Worm (Caenorhabditis elegans) whole organism, L4 larva: Measurements from ENCODE around the gene F49C12.2.

Source experiments
- D1046.2 ChIP-seq: fragments of 200-800 bp; sonication (Bioruptor generic); IDR thresholded peaks from 2 replicates; pipeline ENCODE4 v1.3.6; 2022; ENCODE audit warnings: missing genetic modification characterization, missing compliant biosample characterization
- F10B5.3 ChIP-seq: sonication (generic microtip); optimal IDR thresholded peaks from 2 replicates; lab custom pipeline; 2016; ENCODE audit warnings: mild to moderate bottlenecking, missing genetic modification characterization, missing compliant biosample characterization
- F26F4.8 ChIP-seq: fragments of 200-800 bp; sonication (Bioruptor generic); conservative IDR thresholded peaks from 2 replicates; pipeline ENCODE4 v1.3.6; 2022; ENCODE audit warnings: missing genetic modification characterization, missing compliant biosample characterization
- F37D6.2 ChIP-seq: sonication (generic microtip); optimal IDR thresholded peaks from 2 replicates; lab custom pipeline; 2016; ENCODE audit warnings: mild to moderate bottlenecking, missing genetic modification characterization, missing compliant biosample characterization
- F44E2.7 ChIP-seq: fragments of 200-800 bp; sonication (Bioruptor generic); IDR thresholded peaks from 2 replicates; pipeline ENCODE4 v2.1.2; 2022; ENCODE audit warnings: missing genetic modification characterization, missing compliant biosample characterization
- F49E8.2 ChIP-seq: sonication (generic microtip); optimal IDR thresholded peaks from 2 replicates; lab custom pipeline; 2016; ENCODE audit warnings: missing compliant biosample characterization, mild to moderate bottlenecking, missing genetic modification characterization, borderline replicate concordance
- Y105C5A.15 ChIP-seq: fragments of 200-800 bp; sonication (Bioruptor generic); IDR thresholded peaks from 2 replicates; pipeline ENCODE4 v1.3.6; 2022; ENCODE audit warnings: missing genetic modification characterization, missing compliant biosample characterization
- Y48G9A.11 ChIP-seq: fragments of 200-800 bp; sonication (Bioruptor generic); IDR thresholded peaks from 2 replicates; pipeline ENCODE4 v1.3.6; 2022; ENCODE audit warnings: missing genetic modification reagents, missing genetic modification characterization, missing compliant biosample characterization
- aha-1 ChIP-seq: fragments of 150-350 bp; peaks from one replicate; lab custom pipeline; 2014; ENCODE audit warnings: missing biosample characterization, missing genetic modification characterization
- ama-1 ChIP-seq: fragments of 150-350 bp; optimal IDR thresholded peaks from 2 replicates; lab custom pipeline; 2014; ENCODE audit warnings: inconsistent platforms, mixed read lengths
- attf-4 ChIP-seq: sonication (generic microtip); optimal IDR thresholded peaks from 3 replicates; lab custom pipeline; 2017; ENCODE audit warnings: missing biosample characterization, missing genetic modification characterization
- ceh-28 ChIP-seq: fragments of 150-350 bp; optimal IDR thresholded peaks from 2 replicates; lab custom pipeline; 2014; ENCODE audit warnings: missing biosample characterization, missing genetic modification reagents, missing genetic modification characterization
- ces-1 ChIP-seq: fragments of 150-350 bp; sonication (generic microtip); optimal IDR thresholded peaks from 4 replicates; lab custom pipeline; 2014; ENCODE audit warnings: missing biosample characterization, missing genetic modification reagents, missing genetic modification characterization
- daf-16 ChIP-seq, 3 experiments: sonication (generic microtip); optimal IDR thresholded peaks; 2 replicates each; lab custom pipeline; 2016 to 2017; ENCODE audit warnings: missing genetic modification characterization in 3 of 3, missing genetic modification reagents in 3 of 3, mild to moderate bottlenecking in 2 of 3, missing compliant biosample characterization in 2 of 3, missing biosample characterization in 1 of 3, moderate library complexity in 1 of 3
- daf-19 ChIP-seq: fragments of 200-800 bp; sonication (Bioruptor generic); conservative IDR thresholded peaks from 2 replicates; pipeline ENCODE4 v1.3.6; 2022; ENCODE audit warnings: missing genetic modification characterization, missing compliant biosample characterization
- daf-8 ChIP-seq: fragments of 200-800 bp; sonication (Bioruptor generic); IDR thresholded peaks from 2 replicates; pipeline ENCODE4 v1.3.6; 2022; ENCODE audit warnings: missing genetic modification characterization, missing compliant biosample characterization
- dmd-6 ChIP-seq: fragments of 200-800 bp; sonication (Bioruptor generic); IDR thresholded peaks from 2 replicates; pipeline ENCODE4 v1.3.6; 2022; ENCODE audit warnings: missing genetic modification reagents, missing genetic modification characterization, missing compliant biosample characterization
- dpl-1 ChIP-seq: fragments of 150-350 bp; optimal IDR thresholded peaks from 2 replicates; lab custom pipeline; 2014; ENCODE audit warnings: missing biosample characterization, missing genetic modification reagents, missing genetic modification characterization
- dve-1 ChIP-seq: sonication (generic microtip); optimal IDR thresholded peaks from 2 replicates; lab custom pipeline; 2017; ENCODE audit warnings: antibody characterized with exemption, mild to moderate bottlenecking, missing genetic modification characterization, missing compliant biosample characterization; ENCODE audit not compliant: insufficient read depth
- hlh-11 ChIP-seq: fragments of 200-800 bp; sonication (Bioruptor generic); optimal IDR thresholded peaks from 2 replicates; lab custom pipeline; 2018; ENCODE audit warnings: mild to moderate bottlenecking, missing genetic modification characterization, missing compliant biosample characterization
- hlh-30 ChIP-seq: sonication (generic microtip); optimal IDR thresholded peaks from 2 replicates; lab custom pipeline; 2017; ENCODE audit warnings: antibody characterized with exemption, mild to moderate bottlenecking, missing genetic modification characterization, missing compliant biosample characterization; ENCODE audit not compliant: insufficient read depth
- hmg-1.1 ChIP-seq: fragments of 200-800 bp; sonication (Bioruptor generic); IDR thresholded peaks from 2 replicates; pipeline ENCODE4 v1.3.6; 2022; ENCODE audit warnings: missing genetic modification reagents, missing genetic modification characterization, missing compliant biosample characterization
- lim-7 ChIP-seq: fragments of 200-800 bp; sonication (Bioruptor generic); IDR thresholded peaks from 2 replicates; pipeline ENCODE4 v1.3.6; 2022; ENCODE audit warnings: missing genetic modification characterization, missing compliant biosample characterization
- lin-38 ChIP-seq: fragments of 200-800 bp; sonication (Bioruptor generic); IDR thresholded peaks from 2 replicates; pipeline ENCODE4 v1.3.6; 2022; ENCODE audit warnings: missing genetic modification reagents, missing genetic modification characterization, missing compliant biosample characterization
- lin-39 ChIP-seq: fragments of 150-350 bp; optimal IDR thresholded peaks from 2 replicates; lab custom pipeline; 2014; ENCODE audit warnings: missing biosample characterization, missing genetic modification reagents, missing genetic modification characterization
- lsy-2 ChIP-seq, 2 experiments: fragments of 150-350 bp in 1 of 2; sonication (generic microtip) in 1 of 2; optimal IDR thresholded peaks; 2 replicates each; lab custom pipeline; 2014 to 2017; ENCODE audit warnings: missing biosample characterization in 2 of 2, missing genetic modification characterization in 2 of 2
- mep-1 ChIP-seq: fragments of 150-350 bp; sonication (generic microtip); optimal IDR thresholded peaks from 3 replicates; lab custom pipeline; 2014; ENCODE audit warnings: missing biosample characterization, missing genetic modification characterization
- mes-2 ChIP-seq: sonication (generic microtip); optimal IDR thresholded peaks from 2 replicates; lab custom pipeline; 2016; ENCODE audit warnings: missing genotype, mild to moderate bottlenecking, missing genetic modification characterization, missing compliant biosample characterization; ENCODE audit not compliant: poor library complexity, severe bottlenecking
- nhr-11 ChIP-seq: fragments of 150-350 bp; optimal IDR thresholded peaks from 2 replicates; lab custom pipeline; 2014; ENCODE audit warnings: missing biosample characterization, missing genetic modification characterization
- nhr-28 ChIP-seq: fragments of 150-350 bp; optimal IDR thresholded peaks from 2 replicates; lab custom pipeline; 2014; ENCODE audit warnings: missing biosample characterization, missing genetic modification characterization
- nhr-76 ChIP-seq: fragments of 150-350 bp; optimal IDR thresholded peaks from 2 replicates; lab custom pipeline; 2014; ENCODE audit warnings: missing biosample characterization, missing genetic modification characterization
- nhr-77 ChIP-seq: fragments of 150-350 bp; optimal IDR thresholded peaks from 2 replicates; lab custom pipeline; 2014; ENCODE audit warnings: missing biosample characterization, missing genetic modification characterization
- pqm-1 ChIP-seq: sonication (generic microtip); optimal IDR thresholded peaks from 2 replicates; lab custom pipeline; 2017; ENCODE audit warnings: missing biosample characterization, missing genetic modification characterization
- sdz-12 ChIP-seq: fragments of 200-800 bp; sonication (Bioruptor generic); optimal IDR thresholded peaks from 2 replicates; lab custom pipeline; 2018; ENCODE audit warnings: mild to moderate bottlenecking, missing genetic modification characterization, missing compliant biosample characterization
- set-16 ChIP-seq: fragments of 200-800 bp; sonication (Bioruptor generic); IDR thresholded peaks from 2 replicates; pipeline ENCODE4 v1.3.6; 2022; ENCODE audit warnings: missing genetic modification reagents, missing genetic modification characterization, missing compliant biosample characterization
- spr-1 ChIP-seq: sonication (generic microtip); optimal IDR thresholded peaks from 2 replicates; lab custom pipeline; 2016; ENCODE audit warnings: mild to moderate bottlenecking, missing genetic modification characterization, missing compliant biosample characterization
- tag-97 ChIP-seq: fragments of 200-800 bp; sonication (Bioruptor generic); IDR thresholded peaks from 2 replicates; pipeline ENCODE4 v1.3.6; 2022; ENCODE audit warnings: missing genetic modification characterization, missing compliant biosample characterization
- tra-1 ChIP-seq: fragments of 200-800 bp; sonication (Bioruptor generic); IDR thresholded peaks from 2 replicates; pipeline ENCODE4 v1.3.6; 2022; ENCODE audit warnings: missing genetic modification reagents, missing genetic modification characterization, missing compliant biosample characterization
- unc-130 ChIP-seq: sonication (generic microtip); optimal IDR thresholded peaks from 2 replicates; lab custom pipeline; 2016; ENCODE audit warnings: missing genetic modification reagents, missing genetic modification characterization, missing compliant biosample characterization
- unc-62 ChIP-seq, 3 experiments: fragments of 150-350 bp in 1 of 3; sonication (generic microtip); optimal IDR thresholded peaks in 2 of 3; peaks in 1 of 3; 1 replicate in 1 of 3; 2 replicates in 2 of 3; lab custom pipeline; 2014 to 2017; ENCODE audit warnings: missing biosample characterization in 3 of 3, missing genetic modification characterization in 3 of 3, missing genetic modification reagents in 3 of 3, missing genotype in 1 of 3
- vab-7 ChIP-seq: fragments of 200-800 bp; sonication (Bioruptor generic); IDR thresholded peaks from 2 replicates; pipeline ENCODE4 v1.3.6; 2022; ENCODE audit warnings: missing genetic modification reagents, missing genetic modification characterization, missing compliant biosample characterization
- zip-11 ChIP-seq: fragments of 200-800 bp; sonication (Bioruptor generic); IDR thresholded peaks from 2 replicates; pipeline ENCODE4 v1.3.6; 2022; ENCODE audit warnings: missing genetic modification characterization, missing compliant biosample characterization
- ztf-11 ChIP-seq: fragments of 150-350 bp; optimal IDR thresholded peaks from 2 replicates; lab custom pipeline; 2014; ENCODE audit warnings: missing biosample characterization, missing genetic modification characterization

Gene F49C12.2

ce11 chrIV:9299145-9299544 lies at the start of gene F49C12.2:
Gene F49C12.2 (minus strand): TSS chrIV:9299245.
- TF ChIP-seq dmd-6, result no peak
- TF ChIP-seq F26F4.8 (GFP tag; lab: Robert Waterston, UW), result no peak
- TF ChIP-seq hlh-11 (tag; lab: Kevin White, UChicago), result no peak
- TF ChIP-seq sdz-12, result no peak
- no peak for TF ChIP-seq hmg-1.1 (GFP tag; lab: Robert Waterston, UW)
- TF ChIP-seq lin-38 (GFP tag; lab: Robert Waterston, UW), result no peak
- TF ChIP-seq unc-130 (GFP tag; lab: Kevin White, UChicago), result no peak

- TF ChIP-seq D1046.2 (GFP tag; lab: Robert Waterston, UW) (no peak), nhr-76 (no peak), nhr-77 (tag; lab: Kevin White, UChicago) (peak; percentile 31), mes-2 (peak; percentile 10), F44E2.7 (GFP tag; lab: Robert Waterston, UW) (no peak), vab-7 (GFP tag; lab: Robert Waterston, UW) (no peak), ces-1 (no peak), tag-97 (GFP tag; lab: Robert Waterston, UW) (no peak), unc-130 (GFP tag; lab: Kevin White, UChicago) (no peak), mep-1 (peak; percentile 6), lin-38 (GFP tag; lab: Robert Waterston, UW) (peak; percentile 38), hlh-11 (tag; lab: Kevin White, UChicago) (no peak), daf-16 (GFP tag; optimal IDR thresholded peaks at IDR 0.05; lab: Kevin White, UChicago) (no peak), daf-16 (tag; optimal IDR thresholded peaks at IDR 0.05; lab: Kevin White, UChicago) (peak; percentile 90), attf-4 (no peak), Y48G9A.11 (GFP tag; lab: Robert Waterston, UW) (peak; percentile 18; the same call in 1 of the 2 replicates), ceh-28 (tag; lab: Kevin White, UChicago) (no peak), daf-8 (GFP tag; lab: Robert Waterston, UW) (no peak), tra-1 (GFP tag; lab: Robert Waterston, UW) (no peak), Y105C5A.15 (GFP tag; lab: Robert Waterston, UW) (no peak)
Measured at ce11 chrIV:9343102-9343599, 44.1 kb upstream of the F49C12.2 start, which contains the start of gene pigc-1. Gene pigc-1 (minus strand): TSS chrIV:9343152.

ce11 chrIV:9341591-9341990 lies 42.5 kb upstream of the F49C12.2 start, which contains the start of gene vps-26:
Gene vps-26 (minus strand): TSS chrIV:9341790.
- TF ChIP-seq dpl-1 (GFP tag; lab: Kevin White, UChicago), result no peak
- peak; percentile 15 for TF ChIP-seq nhr-28 (tag; lab: Kevin White, UChicago)
- TF ChIP-seq zip-11 (GFP tag; lab: Robert Waterston, UW), result no peak
- TF ChIP-seq lin-38 (GFP tag; lab: Robert Waterston, UW), result peak; percentile 92
- no peak for TF ChIP-seq daf-16 (GFP tag; optimal IDR thresholded peaks at IDR 0.05; lab: Kevin White, UChicago)
- peak; percentile 81 for TF ChIP-seq daf-16 (tag; optimal IDR thresholded peaks at IDR 0.05; lab: Kevin White, UChicago)
- TF ChIP-seq daf-19 (GFP tag; lab: Robert Waterston, UW), result no peak
- peak; percentile 26 for TF ChIP-seq ama-1 (lab: Kevin White, UChicago)
- peak; percentile 22 for TF ChIP-seq hlh-30 (tag; lab: Kevin White, UChicago)
- TF ChIP-seq aha-1 (tag; lab: Kevin White, UChicago), result no peak
- TF ChIP-seq tag-97 (GFP tag; lab: Robert Waterston, UW), result no peak
- no peak for TF ChIP-seq ztf-11 (tag; lab: Kevin White, UChicago)
- TF ChIP-seq Y48G9A.11 (GFP tag; lab: Robert Waterston, UW), result no peak
- no peak for TF ChIP-seq lin-39 (tag; lab: Kevin White, UChicago)
- peak in 1 of 2 experiments; percentile 23 for TF ChIP-seq unc-62 (GFP tag; optimal IDR thresholded peaks at IDR 0.05 in 1 of 2; lab: Kevin White, UChicago)
- TF ChIP-seq unc-62 (tag; optimal IDR thresholded peaks at IDR 0.05; lab: Kevin White, UChicago), result no peak
- TF ChIP-seq F37D6.2 (tag; lab: Kevin White, UChicago), result no peak
- peak; percentile 52 for TF ChIP-seq dve-1 (tag; lab: Kevin White, UChicago)
- TF ChIP-seq F10B5.3 (tag; lab: Kevin White, UChicago), result no peak
- TF ChIP-seq mes-2, result peak; percentile 26
- TF ChIP-seq set-16 (GFP tag; lab: Robert Waterston, UW), result no peak
- no peak for TF ChIP-seq F49E8.2 (tag; lab: Kevin White, UChicago)
- no peak for TF ChIP-seq dmd-6
- TF ChIP-seq nhr-11, result no peak
- no peak for TF ChIP-seq spr-1
- no peak for TF ChIP-seq lim-7 (GFP tag; lab: Robert Waterston, UW)
- TF ChIP-seq mep-1, result peak; percentile 14
- TF ChIP-seq pqm-1 (tag; lab: Kevin White, UChicago), result peak; percentile 13
- TF ChIP-seq lsy-2 (tag; optimal IDR thresholded peaks at IDR 0.05; lab: Kevin White, UChicago), result peak in 1 of 2 experiments; percentile 54
